Worm (Caenorhabditis elegans) whole organism, early embryonic: ENCODE measurements around the gene aldo-1.

Source experiments
- B0310.2 ChIP-seq: sonication (generic microtip); optimal IDR thresholded peaks from 2 replicates; lab custom pipeline; 2016; ENCODE audit warnings: mild to moderate bottlenecking, missing genetic modification characterization, missing compliant biosample characterization
- F13C5.2 ChIP-seq: sonication (generic microtip); optimal IDR thresholded peaks from 2 replicates; lab custom pipeline; 2017; ENCODE audit warnings: mild to moderate bottlenecking, missing genetic modification characterization, inconsistent platforms, missing compliant biosample characterization
- aly-1 ChIP-seq: sonication (generic microtip); optimal IDR thresholded peaks from 2 replicates; lab custom pipeline; 2016; ENCODE audit warnings: missing genetic modification characterization, missing compliant biosample characterization
- ama-1 ChIP-seq: fragments of 150-350 bp; optimal IDR thresholded peaks from 2 replicates; lab custom pipeline; 2014
- ceh-13 ChIP-seq: fragments of 200-800 bp; sonication (Bioruptor generic); optimal IDR thresholded peaks from 2 replicates; lab custom pipeline; 2018; ENCODE audit warnings: mild to moderate bottlenecking, missing genetic modification characterization, missing compliant biosample characterization
- ceh-36 ChIP-seq: sonication (generic microtip); optimal IDR thresholded peaks from 2 replicates; lab custom pipeline; 2016; ENCODE audit warnings: missing genetic modification characterization, inconsistent platforms, missing compliant biosample characterization
- ets-7 ChIP-seq: sonication (generic microtip); optimal IDR thresholded peaks from 2 replicates; lab custom pipeline; 2016; ENCODE audit warnings: missing genotype, missing genetic modification characterization, missing compliant biosample characterization
- flt-1 ChIP-seq: fragments of 200-800 bp; sonication (Bioruptor generic); IDR thresholded peaks from 2 replicates; pipeline ENCODE4 v1.3.6; 2022; ENCODE audit warnings: missing genetic modification characterization, missing compliant biosample characterization
- hmbx-1 ChIP-seq: sonication (generic microtip); optimal IDR thresholded peaks from 2 replicates; lab custom pipeline; 2016; ENCODE audit warnings: mild to moderate bottlenecking, missing genetic modification characterization, missing compliant biosample characterization
- hmg-4 ChIP-seq: fragments of 200-800 bp; sonication (Bioruptor generic); optimal IDR thresholded peaks from 2 replicates; lab custom pipeline; 2018; ENCODE audit warnings: mild to moderate bottlenecking, missing genetic modification characterization, missing compliant biosample characterization
- hnd-1 ChIP-seq: sonication (generic microtip); optimal IDR thresholded peaks from 2 replicates; lab custom pipeline; 2016; ENCODE audit warnings: missing genetic modification characterization, missing compliant biosample characterization
- pes-1 ChIP-seq: fragments of 200-800 bp; sonication (Bioruptor generic); IDR thresholded peaks from 2 replicates; pipeline ENCODE4 v1.3.6; 2022; ENCODE audit warnings: missing genetic modification reagents, missing genetic modification characterization, missing compliant biosample characterization
- scrt-1 ChIP-seq: fragments of 200-800 bp; sonication (Bioruptor generic); IDR thresholded peaks from 2 replicates; pipeline ENCODE4 v1.3.6; 2022; ENCODE audit warnings: missing genetic modification characterization, missing compliant biosample characterization
- sea-1 ChIP-seq: fragments of 200-800 bp; sonication (Bioruptor generic); conservative IDR thresholded peaks from 2 replicates; pipeline ENCODE4 v1.3.6; 2022; ENCODE audit warnings: missing genetic modification characterization, missing compliant biosample characterization
- tbx-11 ChIP-seq: fragments of 200-800 bp; sonication (Bioruptor generic); IDR thresholded peaks from 2 replicates; pipeline ENCODE4 v1.3.6; 2022; ENCODE audit warnings: missing genetic modification characterization, missing compliant biosample characterization
- tbx-37 ChIP-seq: fragments of 200-800 bp; sonication (Bioruptor generic); conservative IDR thresholded peaks from 2 replicates; pipeline ENCODE4 v1.3.6; 2022; ENCODE audit warnings: missing genetic modification reagents, missing genetic modification characterization, missing compliant biosample characterization
- tra-4 ChIP-seq: sonication (generic microtip); optimal IDR thresholded peaks from 2 replicates; lab custom pipeline; 2017; ENCODE audit warnings: missing genetic modification characterization, missing compliant biosample characterization

Gene aldo-1

DNA sequence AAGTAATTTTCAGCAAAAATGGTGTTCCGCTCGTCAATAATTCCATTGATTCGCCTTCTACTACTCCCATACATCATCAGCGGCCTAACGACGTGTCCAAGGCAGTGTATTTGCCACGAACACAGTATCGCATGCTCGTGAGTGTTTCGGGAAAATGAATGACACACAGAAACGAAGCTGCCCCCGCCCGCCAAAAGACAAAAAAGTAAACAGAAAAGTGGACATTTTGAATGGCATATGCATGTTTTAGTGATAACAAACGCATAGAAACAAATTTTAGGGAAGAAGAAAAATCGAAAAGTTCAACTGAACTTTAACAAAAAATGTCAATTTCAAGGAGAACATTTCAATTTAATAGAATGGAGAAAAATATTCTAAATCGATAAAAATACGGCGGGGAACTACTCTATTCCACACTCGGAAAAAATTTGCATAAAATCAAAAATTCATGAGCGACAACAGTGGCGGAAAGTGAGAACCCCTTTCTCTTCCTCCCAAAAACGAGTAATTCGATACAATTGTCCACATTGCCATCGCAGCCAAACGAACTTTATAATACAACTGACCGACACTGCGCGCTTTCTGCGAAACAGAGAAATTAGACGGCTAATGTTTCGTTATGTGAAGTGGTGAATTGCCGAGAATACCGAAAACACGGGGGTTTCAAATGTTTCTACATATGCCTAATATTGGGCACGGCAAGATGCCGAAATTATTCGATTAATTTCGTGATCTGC is 36.1 kb downstream of the aldo-1 start:
- TF ChIP-seq tbx-11 (GFP tag; lab: Robert Waterston, UW) (no peak), aly-1 (tag; lab: Kevin White, UChicago) (no peak), tbx-37 (no peak), ceh-13 (GFP tag; lab: Kevin White, UChicago) (no peak), sea-1 (GFP tag; lab: Robert Waterston, UW) (no peak), hmg-4 (GFP tag; lab: Kevin White, UChicago) (no peak), ama-1 (no peak), hmbx-1 (tag; lab: Kevin White, UChicago) (no peak), hnd-1 (no peak), ets-7 (tag; lab: Kevin White, UChicago) (no peak), F13C5.2 (tag; lab: Kevin White, UChicago) (no peak), pes-1 (GFP tag; lab: Robert Waterston, UW) (no peak), flt-1 (no peak), ceh-36 (no peak), scrt-1 (GFP tag; lab: Robert Waterston, UW) (no peak), B0310.2 (no peak), tra-4 (tag; lab: Kevin White, UChicago) (no peak)

DNA sequence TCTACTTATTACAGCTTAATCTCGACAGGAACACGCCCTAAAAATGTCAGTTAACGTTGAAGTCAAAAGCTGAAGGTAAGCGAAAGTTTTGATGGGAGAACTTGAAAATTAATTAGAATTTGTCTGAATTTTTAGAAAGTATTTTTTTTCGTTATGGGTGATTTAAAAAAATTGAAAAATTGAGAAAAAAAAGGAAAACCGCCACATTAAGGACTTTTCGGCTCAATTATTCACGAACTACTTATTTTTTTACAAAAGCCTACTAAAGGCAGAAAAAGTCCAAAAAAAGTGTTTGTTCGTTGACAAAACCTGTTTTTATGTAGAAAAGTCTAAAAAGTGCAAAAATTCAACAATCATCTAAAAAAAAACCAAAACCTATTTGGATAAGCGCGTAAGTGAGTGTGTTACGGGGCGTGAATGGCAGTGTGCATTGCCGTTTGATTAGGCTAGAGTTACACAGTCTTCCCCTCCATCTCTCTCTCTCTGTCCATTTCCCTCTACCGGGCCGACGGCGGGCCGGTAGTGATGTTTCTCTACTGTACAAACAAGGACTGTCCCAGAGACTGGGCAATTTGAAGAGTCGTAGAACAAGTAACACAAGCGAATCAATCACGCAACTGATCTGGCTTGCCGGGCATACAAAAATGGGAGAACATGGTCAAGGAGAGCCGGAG is 37.2 kb downstream of the aldo-1 start, which contains the start of gene lron-13:
TSS of gene lron-13 (plus strand) at position 15 of the 674 bp plus-strand sequence.
- TF ChIP-seq ama-1: no peak
- TF ChIP-seq hmg-4 (GFP tag; lab: Kevin White, UChicago): peak; percentile 34

DNA sequence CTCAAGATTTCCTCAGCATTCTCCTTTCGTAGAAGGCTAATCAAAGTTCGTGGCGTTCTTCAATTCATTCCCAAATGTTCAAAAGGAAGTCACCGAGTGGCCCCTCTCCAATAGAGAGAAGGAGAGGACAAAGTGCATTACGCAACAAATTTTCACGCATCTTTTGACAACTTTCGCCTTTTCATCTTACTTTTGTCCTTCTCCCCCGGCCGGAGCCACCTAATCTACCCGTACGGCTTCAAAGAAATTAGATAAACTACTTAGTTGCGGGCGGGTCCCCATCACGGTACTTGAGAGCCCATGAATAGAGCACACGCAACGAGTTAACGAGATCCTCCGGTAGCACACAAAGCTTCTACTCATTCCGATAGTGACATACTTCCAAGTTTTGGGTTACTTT is 38.0 kb downstream of the aldo-1 start:
- no peak for TF ChIP-seq tra-4 (tag; lab: Kevin White, UChicago)
- TF ChIP-seq ceh-36: no peak
- TF ChIP-seq F13C5.2 (tag; lab: Kevin White, UChicago): no peak
- no peak for TF ChIP-seq flt-1
- TF ChIP-seq B0310.2: no peak

DNA sequence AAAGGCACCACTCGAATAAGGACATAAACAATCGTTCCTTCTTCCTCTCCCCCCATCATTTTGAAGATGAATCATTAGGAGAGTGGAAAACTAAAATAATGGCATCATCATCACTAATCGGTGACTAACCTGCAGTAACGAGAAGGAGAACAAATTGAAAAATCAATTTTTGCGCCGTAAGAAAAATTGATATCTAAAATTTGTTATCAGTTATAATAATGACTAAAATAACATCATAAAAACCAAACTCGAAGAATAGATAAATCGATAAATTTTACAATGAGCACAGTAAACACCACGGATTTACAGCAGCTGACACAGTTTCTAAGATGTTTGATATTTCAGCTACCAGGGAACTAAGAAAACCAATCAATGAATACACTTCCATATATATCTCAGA is 38.5 kb downstream of the aldo-1 start:
- TF ChIP-seq hnd-1 (no peak), hmg-4 (GFP tag; lab: Kevin White, UChicago) (no peak), aly-1 (tag; lab: Kevin White, UChicago) (no peak), flt-1 (no peak), ama-1 (no peak), pes-1 (GFP tag; lab: Robert Waterston, UW) (no peak), ceh-36 (no peak), tbx-11 (GFP tag; lab: Robert Waterston, UW) (no peak), sea-1 (GFP tag; lab: Robert Waterston, UW) (no peak), hmbx-1 (tag; lab: Kevin White, UChicago) (no peak), tra-4 (tag; lab: Kevin White, UChicago) (no peak), F13C5.2 (tag; lab: Kevin White, UChicago) (no peak), ceh-13 (GFP tag; lab: Kevin White, UChicago) (no peak), scrt-1 (GFP tag; lab: Robert Waterston, UW) (no peak), B0310.2 (no peak)

DNA sequence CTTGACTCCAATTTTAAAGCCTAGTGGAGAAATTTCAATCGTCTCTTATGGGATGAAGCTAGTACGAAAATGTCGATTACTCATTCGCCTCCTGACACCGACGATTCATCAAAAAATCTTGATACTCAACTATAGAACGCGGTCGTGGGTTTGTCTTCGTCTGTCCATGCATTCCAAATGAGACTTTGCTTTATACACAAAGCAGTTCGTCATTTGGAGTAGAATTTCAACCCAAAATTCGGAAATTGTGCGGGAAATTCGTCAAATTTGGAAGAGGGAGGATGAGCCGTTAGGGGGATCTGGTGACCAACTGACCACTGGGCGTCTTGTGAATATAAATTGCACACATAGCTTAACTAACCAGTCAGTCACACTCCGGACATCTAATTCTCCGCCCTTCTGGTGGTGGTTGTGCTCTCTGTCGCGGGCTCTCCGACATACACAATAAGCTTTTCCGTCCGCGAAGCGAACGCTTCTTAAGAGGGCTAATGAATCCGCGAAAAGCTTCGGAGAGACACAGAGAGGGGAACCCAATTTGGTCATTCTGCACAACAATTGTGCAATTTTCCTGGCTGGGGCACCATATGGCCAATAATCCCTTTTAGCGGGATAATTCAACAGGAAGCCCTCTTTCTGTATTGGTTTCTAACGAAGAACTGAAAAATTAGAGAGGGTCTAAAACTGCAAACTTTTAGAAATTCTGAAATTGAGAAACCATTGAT is 39.5 kb downstream of the aldo-1 start:
- TF ChIP-seq hmg-4 (GFP tag; lab: Kevin White, UChicago): no peak
- no peak for TF ChIP-seq tbx-11 (GFP tag; lab: Robert Waterston, UW)
- TF ChIP-seq ama-1: no peak
- TF ChIP-seq F13C5.2 (tag; lab: Kevin White, UChicago): no peak
- TF ChIP-seq hmbx-1 (tag; lab: Kevin White, UChicago): no peak
- TF ChIP-seq ets-7 (tag; lab: Kevin White, UChicago): no peak
- TF ChIP-seq aly-1 (tag; lab: Kevin White, UChicago): no peak
- TF ChIP-seq B0310.2: no peak
- no peak for TF ChIP-seq tra-4 (tag; lab: Kevin White, UChicago)
- TF ChIP-seq flt-1: no peak

DNA sequence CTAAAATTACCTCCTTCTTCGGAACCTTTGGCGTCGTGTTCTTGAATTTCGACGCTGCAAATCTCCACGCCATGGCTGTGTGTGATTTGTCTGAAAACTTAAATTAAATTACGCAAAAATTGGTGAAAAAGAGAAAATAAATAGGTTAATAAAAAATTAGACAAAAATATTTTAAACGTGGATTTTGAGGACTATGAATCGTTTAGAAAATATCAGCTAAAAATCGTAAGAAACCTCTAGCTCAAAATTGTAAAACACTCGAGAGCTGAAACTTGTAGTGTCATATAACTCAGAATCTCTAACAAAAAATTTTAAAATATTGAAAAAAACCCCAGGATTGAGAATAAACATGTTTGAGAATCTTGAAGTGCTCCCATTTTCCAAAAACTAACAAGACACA is 40.7 kb downstream of the aldo-1 start, which contains the start of gene pod-1:
TSS of gene pod-1 (minus strand) at position 101 of the 400 bp plus-strand sequence.
- TF ChIP-seq flt-1 (no peak), tra-4 (tag; lab: Kevin White, UChicago) (no peak)

DNA sequence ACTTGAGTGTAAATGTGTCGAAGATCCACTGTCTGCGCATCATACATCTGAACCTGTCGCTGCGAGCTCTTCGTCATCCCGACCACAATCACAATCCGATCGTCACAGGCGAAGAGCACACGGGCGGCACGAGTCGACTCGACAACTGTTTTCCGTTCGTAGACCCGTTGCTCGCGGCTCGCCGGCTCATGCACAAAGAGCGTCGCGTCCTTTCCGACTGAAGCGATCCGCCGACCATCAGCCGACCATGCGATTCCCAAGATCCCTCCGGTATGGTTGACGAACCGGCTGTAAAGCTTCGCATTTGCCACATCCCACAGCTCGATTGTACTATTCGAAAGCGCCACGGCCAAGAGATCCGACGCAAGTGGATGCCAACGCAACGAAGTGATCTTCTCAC is 46.3 kb downstream of the aldo-1 start:
- TF ChIP-seq tbx-11 (GFP tag; lab: Robert Waterston, UW): no peak
- no peak for TF ChIP-seq scrt-1 (GFP tag; lab: Robert Waterston, UW)
- no peak for TF ChIP-seq tra-4 (tag; lab: Kevin White, UChicago)
- TF ChIP-seq pes-1 (GFP tag; lab: Robert Waterston, UW): no peak
- TF ChIP-seq hmg-4 (GFP tag; lab: Kevin White, UChicago): no peak
- no peak for TF ChIP-seq sea-1 (GFP tag; lab: Robert Waterston, UW)
- TF ChIP-seq aly-1 (tag; lab: Kevin White, UChicago): no peak
- TF ChIP-seq ama-1: no peak
